Fruit fly (Drosophila melanogaster) S2 (cell line): ENCODE data around the gene Ser6.

Experiments
- CG8478 ChIP-seq: fragments of >200 bp; optimal IDR thresholded peaks from 2 replicates; lab custom pipeline; 2018
- CTCF ChIP-seq, 2 experiments: fragments of >200 bp; optimal IDR thresholded peaks; 2 replicates each; lab custom pipeline; 2018

Gene Ser6

dm6 chrX:20963405-20963804 lies at the start of gene Ser6:
TSS of gene Ser6 (minus strand) at chrX:20963505.
- TF ChIP-seq CG8478 (no peak), CTCF (optimal IDR thresholded peaks at IDR 0.05; lab: Kevin White, UChicago) (no peak)

DNA sequence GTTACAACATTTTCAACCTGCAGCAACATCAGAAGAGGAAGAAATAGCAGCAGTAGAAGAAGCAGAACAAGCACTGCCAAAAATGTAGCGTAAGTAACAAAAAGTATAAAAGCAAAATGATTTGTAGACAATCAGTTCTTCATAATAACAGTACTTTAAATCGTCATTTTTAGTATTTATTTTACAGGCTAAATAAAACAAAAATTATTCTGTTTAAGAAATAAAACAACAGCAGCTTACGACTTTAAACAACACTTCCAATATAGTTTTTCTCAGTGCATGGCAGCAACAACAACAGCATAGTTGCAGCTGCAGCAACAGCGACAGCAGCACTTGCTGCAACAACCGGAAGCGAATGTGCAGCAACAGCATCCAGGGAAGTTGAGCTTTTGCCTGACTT lies 47.2 kb upstream of the Ser6 start:
- TF ChIP-seq CG8478 = no peak
- TF ChIP-seq CTCF (optimal IDR thresholded peaks at IDR 0.05; lab: Kevin White, UChicago) = no peak

DNA sequence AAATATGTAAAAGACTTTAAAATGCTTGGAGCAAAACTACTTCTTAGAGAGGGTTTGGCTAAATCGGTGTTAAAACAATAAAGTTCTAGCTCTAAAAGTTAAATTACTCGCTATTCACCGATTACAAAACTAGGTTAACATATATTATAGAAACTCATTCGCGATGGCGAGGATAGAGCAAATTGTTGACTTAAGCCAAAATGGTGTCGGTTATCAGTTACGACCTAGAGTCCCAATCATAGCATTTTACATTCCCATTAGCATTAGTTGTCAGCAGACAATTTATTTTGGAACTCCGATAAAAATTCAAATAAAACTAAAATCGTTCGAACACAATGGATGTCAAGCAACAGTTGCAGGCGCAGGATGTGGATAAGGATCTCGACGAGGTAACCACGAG lies 21.1 kb upstream of the Ser6 start, which contains the start of gene CG11666:
Gene CG11666, plus strand, starts transcription at position 301 of the 400 bp plus-strand sequence.
- TF ChIP-seq CG8478 (no peak), CTCF (optimal IDR thresholded peaks at IDR 0.05; lab: Kevin White, UChicago) (no peak)

DNA sequence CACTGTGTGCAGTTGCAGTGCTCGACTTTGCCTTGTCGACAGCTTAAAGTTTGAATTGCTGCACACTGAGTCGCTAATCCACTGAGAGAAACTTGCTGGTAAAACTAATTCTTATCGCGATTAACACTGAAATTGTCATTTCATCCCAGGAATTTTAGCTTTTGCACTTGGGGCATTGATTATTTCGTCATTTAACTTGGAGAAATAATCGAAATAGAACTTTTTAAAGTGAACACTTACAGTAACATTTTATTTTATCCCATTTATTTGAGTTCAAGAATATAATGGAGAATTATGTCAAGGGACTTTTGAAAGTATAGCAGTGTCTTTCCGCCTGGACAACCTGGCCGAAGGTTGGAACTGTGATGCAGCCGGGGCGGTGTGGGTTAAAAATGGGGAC lies 14.7 kb upstream of the Ser6 start, which contains the start of gene CG44426:
Gene CG44426, plus strand, starts transcription at position 301 of the 400 bp plus-strand sequence.
- TF ChIP-seq CTCF (optimal IDR thresholded peaks at IDR 0.05; lab: Kevin White, UChicago) (no peak), CG8478 (no peak)

dm6 chrX:20965369-20966040 lies 2.2 kb upstream of the Ser6 start, which contains the start of gene CG1304:
TSS of gene CG1304 (minus strand) at chrX:20965419.
- TF ChIP-seq CTCF (optimal IDR thresholded peaks at IDR 0.05; lab: Kevin White, UChicago) (no peak), CG8478 (no peak)

- TF ChIP-seq CTCF (optimal IDR thresholded peaks at IDR 0.05; lab: Kevin White, UChicago) = no peak
- no peak for TF ChIP-seq CG8478
These were observed 15.0 kb downstream of the Ser6 start for dm6 chrX:20948268-20948667.

- no peak for TF ChIP-seq CG8478
- no peak for TF ChIP-seq CTCF (optimal IDR thresholded peaks at IDR 0.05; lab: Kevin White, UChicago)
These were observed 28.8 kb downstream of the Ser6 start, which contains the start of gene Npc1b for dm6 chrX:20934530-20934929. TSS of gene Npc1b (plus strand) at chrX:20934869.

- no peak for TF ChIP-seq CG8478
- no peak for TF ChIP-seq CTCF (optimal IDR thresholded peaks at IDR 0.05; lab: Kevin White, UChicago)
These were observed 29.8 kb downstream of the Ser6 start, which contains the start of gene CG11227 for dm6 chrX:20933459-20933858. TSS of gene CG11227 (minus strand) at chrX:20933559.

DNA sequence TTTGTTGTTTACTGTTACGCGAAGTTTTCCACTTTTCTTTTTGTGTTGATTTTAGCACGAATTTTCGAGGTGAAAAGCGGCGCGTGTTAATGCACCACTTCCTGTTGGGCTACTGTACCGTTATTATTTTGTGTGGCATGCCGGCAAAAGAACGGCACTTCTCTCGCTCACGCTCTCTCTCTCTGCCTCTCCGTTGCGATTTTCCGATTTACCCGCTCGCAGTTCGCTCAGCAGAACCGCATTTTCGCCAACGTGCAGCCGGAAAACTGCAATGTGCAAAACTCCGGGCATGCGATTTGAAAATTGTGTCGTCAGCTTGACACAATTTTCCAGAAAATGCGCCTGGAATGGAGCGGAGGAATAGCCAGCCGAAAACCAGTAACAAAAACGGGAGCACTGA lies 36.4 kb downstream of the Ser6 start, which contains the start of gene shakB:
Gene shakB, minus strand, starts transcription at position 101 of the 400 bp plus-strand sequence.
- TF ChIP-seq CG8478 (no peak), CTCF (optimal IDR thresholded peaks at IDR 0.05; lab: Kevin White, UChicago) (no peak)

dm6 chrX:20925858-20926257 lies 37.4 kb downstream of the Ser6 start:
- TF ChIP-seq CG8478 = no peak
- no peak for TF ChIP-seq CTCF (optimal IDR thresholded peaks at IDR 0.05; lab: Kevin White, UChicago)

DNA sequence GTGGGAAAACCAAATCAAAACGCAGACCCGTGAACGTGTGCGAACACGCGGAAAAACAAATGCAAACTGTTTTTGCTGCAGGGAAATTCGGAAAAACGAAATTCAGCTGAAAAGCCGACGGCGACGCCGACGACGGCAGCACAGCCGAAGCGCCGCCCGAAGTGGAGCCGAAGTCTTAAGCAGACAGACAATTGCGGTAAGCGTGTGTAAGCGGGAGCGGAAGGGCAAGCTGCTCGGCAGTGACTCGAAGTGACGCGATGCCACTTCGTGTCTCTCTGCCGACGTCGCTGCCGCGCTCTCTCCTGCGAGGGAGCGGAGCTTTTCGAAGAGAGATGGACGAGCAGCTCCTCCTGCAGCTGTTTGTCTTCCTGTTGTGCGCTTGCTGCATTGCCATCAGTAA lies 38.4 kb downstream of the Ser6 start:
- TF ChIP-seq CTCF (optimal IDR thresholded peaks at IDR 0.05; lab: Kevin White, UChicago) (no peak), CG8478 (no peak)

- TF ChIP-seq CG8478 (no peak), CTCF (optimal IDR thresholded peaks at IDR 0.05; lab: Kevin White, UChicago) (no peak)
These were observed 39.5 kb downstream of the Ser6 start for dm6 chrX:20923787-20924186.

- TF ChIP-seq CG8478 (no peak), CTCF (optimal IDR thresholded peaks at IDR 0.05; lab: Kevin White, UChicago) (no peak)
These were observed 46.9 kb downstream of the Ser6 start for dm6 chrX:20916436-20916835.
